Worm (Caenorhabditis elegans) whole organism, L4 larva: ENCODE measurements around the gene cal-3.

Experiments
- F44E2.7 ChIP-seq: fragments of 200-800 bp; sonication (Bioruptor generic); IDR thresholded peaks from 2 replicates; pipeline ENCODE4 v2.1.2; 2022; ENCODE audit warnings: missing genetic modification characterization, missing compliant biosample characterization
- F49E8.2 ChIP-seq: sonication (generic microtip); optimal IDR thresholded peaks from 2 replicates; lab custom pipeline; 2016; ENCODE audit warnings: missing compliant biosample characterization, mild to moderate bottlenecking, missing genetic modification characterization, borderline replicate concordance
- T26A8.4 ChIP-seq: fragments of 200-800 bp; sonication (Bioruptor generic); IDR thresholded peaks from 2 replicates; pipeline ENCODE4 v1.3.6; 2022; ENCODE audit warnings: missing genetic modification characterization, missing compliant biosample characterization
- aha-1 ChIP-seq: fragments of 150-350 bp; peaks from one replicate; lab custom pipeline; 2014; ENCODE audit warnings: missing biosample characterization, missing genetic modification characterization
- aly-2 ChIP-seq: sonication (generic microtip); optimal IDR thresholded peaks from 2 replicates; lab custom pipeline; 2018; ENCODE audit warnings: missing biosample characterization, missing genetic modification characterization
- ceh-82 ChIP-seq: sonication (generic microtip); optimal IDR thresholded peaks from 2 replicates; lab custom pipeline; 2017; ENCODE audit warnings: missing biosample characterization, missing genetic modification characterization
- cey-2 ChIP-seq: sonication (generic microtip); optimal IDR thresholded peaks from 3 replicates; lab custom pipeline; 2017; ENCODE audit warnings: missing genetic modification characterization, mild to moderate bottlenecking, missing compliant biosample characterization, antibody characterized with exemption, borderline replicate concordance; ENCODE audit not compliant: insufficient read depth
- daf-16 ChIP-seq, 3 experiments: sonication (generic microtip); optimal IDR thresholded peaks; 2 replicates each; lab custom pipeline; 2016 to 2017; ENCODE audit warnings: missing genetic modification characterization in 3 of 3, missing genetic modification reagents in 3 of 3, mild to moderate bottlenecking in 2 of 3, missing compliant biosample characterization in 2 of 3, missing biosample characterization in 1 of 3, moderate library complexity in 1 of 3
- daf-19 ChIP-seq: fragments of 200-800 bp; sonication (Bioruptor generic); conservative IDR thresholded peaks from 2 replicates; pipeline ENCODE4 v1.3.6; 2022; ENCODE audit warnings: missing genetic modification characterization, missing compliant biosample characterization
- dmd-6 ChIP-seq: fragments of 200-800 bp; sonication (Bioruptor generic); IDR thresholded peaks from 2 replicates; pipeline ENCODE4 v1.3.6; 2022; ENCODE audit warnings: missing genetic modification reagents, missing genetic modification characterization, missing compliant biosample characterization
- egl-43 ChIP-seq: fragments of 200-800 bp; sonication (Bioruptor generic); IDR thresholded peaks from 2 replicates; pipeline ENCODE4 v1.3.6; 2022; ENCODE audit warnings: missing genetic modification reagents, missing genetic modification characterization, missing compliant biosample characterization
- gei-8 ChIP-seq: fragments of 200-800 bp; sonication (Bioruptor generic); optimal IDR thresholded peaks from 2 replicates; lab custom pipeline; 2018; ENCODE audit warnings: mild to moderate bottlenecking, missing genetic modification characterization, missing compliant biosample characterization
- hlh-11 ChIP-seq: fragments of 200-800 bp; sonication (Bioruptor generic); optimal IDR thresholded peaks from 2 replicates; lab custom pipeline; 2018; ENCODE audit warnings: mild to moderate bottlenecking, missing genetic modification characterization, missing compliant biosample characterization
- hlh-30 ChIP-seq: sonication (generic microtip); optimal IDR thresholded peaks from 2 replicates; lab custom pipeline; 2017; ENCODE audit warnings: antibody characterized with exemption, mild to moderate bottlenecking, missing genetic modification characterization, missing compliant biosample characterization; ENCODE audit not compliant: insufficient read depth
- lin-29 ChIP-seq: fragments of 200-800 bp; sonication (Bioruptor generic); IDR thresholded peaks from 2 replicates; pipeline ENCODE4 v1.3.6; 2022; ENCODE audit warnings: missing genetic modification reagents, missing genetic modification characterization, missing compliant biosample characterization
- lin-39 ChIP-seq: fragments of 150-350 bp; optimal IDR thresholded peaks from 2 replicates; lab custom pipeline; 2014; ENCODE audit warnings: missing biosample characterization, missing genetic modification reagents, missing genetic modification characterization
- madf-9 ChIP-seq: fragments of 200-800 bp; sonication (Bioruptor generic); conservative IDR thresholded peaks from 2 replicates; pipeline ENCODE4 v1.3.6; 2022; ENCODE audit warnings: missing genetic modification reagents, missing genetic modification characterization, missing compliant biosample characterization
- mdl-1 ChIP-seq, 2 experiments: fragments of 150-350 bp in 1 of 2; sonication (generic microtip) in 1 of 2; optimal IDR thresholded peaks; 2 replicates each; lab custom pipeline; 2014 to 2017; ENCODE audit warnings: missing biosample characterization in 2 of 2, missing genetic modification characterization in 2 of 2
- nhr-25 ChIP-seq: sonication (generic microtip); optimal IDR thresholded peaks from 2 replicates; lab custom pipeline; 2017; ENCODE audit warnings: missing genetic modification characterization, mild to moderate bottlenecking, missing compliant biosample characterization, antibody characterized with exemption, moderate library complexity, borderline replicate concordance; ENCODE audit not compliant: insufficient read depth
- nhr-28 ChIP-seq: fragments of 150-350 bp; optimal IDR thresholded peaks from 2 replicates; lab custom pipeline; 2014; ENCODE audit warnings: missing biosample characterization, missing genetic modification characterization
- nhr-76 ChIP-seq: fragments of 150-350 bp; optimal IDR thresholded peaks from 2 replicates; lab custom pipeline; 2014; ENCODE audit warnings: missing biosample characterization, missing genetic modification characterization
- pha-4 ChIP-seq, 2 experiments: fragments of 150-350 bp in 1 of 2; fragments of 200-800 bp in 1 of 2; sonication (Bioruptor generic) in 1 of 2; IDR thresholded peaks in 1 of 2; optimal IDR thresholded peaks in 1 of 2; 2 replicates each; pipeline versions ENCODE4 v1.3.6 to Lab custom; 2014 to 2022; ENCODE audit warnings: missing genetic modification characterization in 2 of 2, missing genetic modification reagents in 2 of 2, missing biosample characterization in 1 of 2, missing compliant biosample characterization in 1 of 2
- php-3 ChIP-seq: fragments of 200-800 bp; sonication (Bioruptor generic); IDR thresholded peaks from 2 replicates; pipeline ENCODE4 v1.3.6; 2022; ENCODE audit warnings: missing genetic modification reagents, missing genetic modification characterization, missing compliant biosample characterization
- set-16 ChIP-seq: fragments of 200-800 bp; sonication (Bioruptor generic); IDR thresholded peaks from 2 replicates; pipeline ENCODE4 v1.3.6; 2022; ENCODE audit warnings: missing genetic modification reagents, missing genetic modification characterization, missing compliant biosample characterization
- tag-97 ChIP-seq: fragments of 200-800 bp; sonication (Bioruptor generic); IDR thresholded peaks from 2 replicates; pipeline ENCODE4 v1.3.6; 2022; ENCODE audit warnings: missing genetic modification characterization, missing compliant biosample characterization
- tra-1 ChIP-seq: fragments of 200-800 bp; sonication (Bioruptor generic); IDR thresholded peaks from 2 replicates; pipeline ENCODE4 v1.3.6; 2022; ENCODE audit warnings: missing genetic modification reagents, missing genetic modification characterization, missing compliant biosample characterization
- unc-62 ChIP-seq, 3 experiments: fragments of 150-350 bp in 1 of 3; sonication (generic microtip); optimal IDR thresholded peaks in 2 of 3; peaks in 1 of 3; 1 replicate in 1 of 3; 2 replicates in 2 of 3; lab custom pipeline; 2014 to 2017; ENCODE audit warnings: missing biosample characterization in 3 of 3, missing genetic modification characterization in 3 of 3, missing genetic modification reagents in 3 of 3, missing genotype in 1 of 3

The cal-3 gene

ce11 chrIV:3866018-3866417 lies 31.1 kb upstream of the cal-3 start:
- TF ChIP-seq madf-9 (GFP tag; lab: Robert Waterston, UW) (no peak), dmd-6 (GFP tag; lab: Robert Waterston, UW) (peak; percentile 24; the same call in 1 of the 2 replicates), hlh-30 (tag; lab: Kevin White, UChicago) (peak; percentile 12), unc-62 (GFP tag; optimal IDR thresholded peaks at IDR 0.05 in 1 of 2; lab: Kevin White, UChicago) (no peak), unc-62 (tag; optimal IDR thresholded peaks at IDR 0.05; lab: Kevin White, UChicago) (no peak), daf-16 (GFP tag; optimal IDR thresholded peaks at IDR 0.05; lab: Kevin White, UChicago) (no peak), daf-16 (tag; optimal IDR thresholded peaks at IDR 0.05; lab: Kevin White, UChicago) (peak; percentile 36), T26A8.4 (GFP tag; lab: Robert Waterston, UW) (no peak), hlh-11 (tag; lab: Kevin White, UChicago) (peak; percentile 50), F44E2.7 (GFP tag; lab: Robert Waterston, UW) (no peak), cey-2 (tag; lab: Kevin White, UChicago) (no peak), egl-43 (GFP tag; lab: Robert Waterston, UW) (no peak), nhr-28 (tag; lab: Kevin White, UChicago) (peak; percentile 49), daf-19 (GFP tag; lab: Robert Waterston, UW) (no peak), tag-97 (no peak)
- TF ChIP-seq, all 104 proteins: peak for 5

ce11 chrIV:3864944-3865343 lies 30.0 kb upstream of the cal-3 start, which contains the start of gene aat-8:
Gene aat-8, minus strand, starts transcription at chrIV:3865044.
- TF ChIP-seq php-3 (GFP tag; lab: Robert Waterston, UW) (no peak), mdl-1 (tag; optimal IDR thresholded peaks at IDR 0.05; lab: Kevin White, UChicago) (no peak), aha-1 (tag; lab: Kevin White, UChicago) (peak; percentile 0), F49E8.2 (no peak), tra-1 (GFP tag; lab: Robert Waterston, UW) (no peak), lin-29 (no peak)

ce11 chrIV:3862948-3863347 lies 28.0 kb upstream of the cal-3 start:
- TF ChIP-seq aha-1 (tag; lab: Kevin White, UChicago) (peak; percentile 90), aly-2 (no peak)

- no peak for TF ChIP-seq pha-4 (GFP tag; IDR thresholded peaks at IDR 0.05; lab: Robert Waterston, UW)
- no peak for TF ChIP-seq pha-4 (tag; optimal IDR thresholded peaks at IDR 0.05; lab: Kevin White, UChicago)
- TF ChIP-seq ceh-82 (tag; lab: Kevin White, UChicago): no peak
- TF ChIP-seq lin-39 (tag; lab: Kevin White, UChicago): no peak
Observed at ce11 chrIV:3860419-3860818, 25.5 kb upstream of the cal-3 start.

ce11 chrIV:3859552-3859951 lies 24.6 kb upstream of the cal-3 start:
- TF ChIP-seq set-16 (GFP tag; lab: Robert Waterston, UW) (peak; percentile 70; the same call in 1 of the 2 replicates), nhr-76 (tag; lab: Kevin White, UChicago) (no peak)

- TF ChIP-seq unc-62 (GFP tag; optimal IDR thresholded peaks at IDR 0.05 in 1 of 2; lab: Kevin White, UChicago) (peak in 1 of 2 experiments; percentile 95), unc-62 (tag; optimal IDR thresholded peaks at IDR 0.05; lab: Kevin White, UChicago) (no peak), gei-8 (GFP tag; lab: Kevin White, UChicago) (no peak), lin-39 (tag; lab: Kevin White, UChicago) (no peak), nhr-25 (tag; lab: Kevin White, UChicago) (no peak)
Observed at ce11 chrIV:3857999-3858552, 23.1 kb upstream of the cal-3 start.
